Fruit fly (Drosophila melanogaster) whole organism, embryonic: ENCODE data around the gene RhoGAP93B.

Experiments
- CG1024 ChIP-seq: fragments of 200-800 bp; sonication (Bioruptor generic); IDR thresholded peaks from 2 replicates; pipeline ENCODE4 v1.3.6; 2022; ENCODE audit warnings: missing biosample characterization, missing genetic modification characterization
- CG13123 ChIP-seq: fragments of 200-800 bp; sonication (Bioruptor generic); optimal IDR thresholded peaks from 2 replicates; lab custom pipeline; 2016; ENCODE audit warnings: missing biosample characterization, missing genetic modification characterization
- CG14667 ChIP-seq: fragments of 200-800 bp; sonication (Bioruptor generic); IDR thresholded peaks from 2 replicates; pipeline ENCODE4 v1.3.6; 2022; ENCODE audit warnings: missing biosample characterization, missing genetic modification characterization
- CG1647 ChIP-seq: fragments of 200-800 bp; sonication (Bioruptor generic); optimal IDR thresholded peaks from 3 replicates; lab custom pipeline; 2016; ENCODE audit warnings: missing biosample characterization, missing genetic modification characterization
- CG16813 ChIP-seq: fragments of 200-800 bp; sonication (Bioruptor generic); IDR thresholded peaks from 3 replicates; pipeline ENCODE4 v1.3.6; 2022; ENCODE audit warnings: missing biosample characterization, missing genetic modification characterization; ENCODE audit not compliant: partially characterized antibody
- CG17359 ChIP-seq: fragments of 200-800 bp; sonication (Bioruptor generic); optimal IDR thresholded peaks from 3 replicates; lab custom pipeline; 2018; ENCODE audit warnings: missing biosample characterization, mild to moderate bottlenecking, missing genetic modification characterization, moderate library complexity
- CG17385 ChIP-seq: fragments of 200-800 bp; sonication (Bioruptor generic); optimal IDR thresholded peaks from 3 replicates; lab custom pipeline; 2018; ENCODE audit warnings: missing biosample characterization, mild to moderate bottlenecking, missing genetic modification characterization
- CG17568 ChIP-seq: fragments of 200-800 bp; sonication (Bioruptor generic); optimal IDR thresholded peaks from 2 replicates; lab custom pipeline; 2018; ENCODE audit warnings: missing biosample characterization, mild to moderate bottlenecking, missing genetic modification characterization, moderate library complexity
- CG18011 ChIP-seq: fragments of 200-800 bp; sonication (Bioruptor generic); optimal IDR thresholded peaks from 2 replicates; lab custom pipeline; 2017; ENCODE audit warnings: missing biosample characterization, missing genetic modification characterization, mild to moderate bottlenecking, moderate library complexity, missing genotype
- CG18764 ChIP-seq: fragments of 200-800 bp; sonication (Bioruptor generic); optimal IDR thresholded peaks from 3 replicates; lab custom pipeline; 2016; ENCODE audit warnings: missing biosample characterization, missing genetic modification characterization
- CG2889 ChIP-seq: fragments of 200-800 bp; sonication (Bioruptor generic); IDR thresholded peaks from 3 replicates; pipeline ENCODE4 v1.3.6; 2022; ENCODE audit warnings: missing biosample characterization, missing genetic modification characterization
- CG3281 ChIP-seq: fragments of 200-800 bp; sonication (Bioruptor generic); optimal IDR thresholded peaks from 3 replicates; lab custom pipeline; 2017; ENCODE audit warnings: missing biosample characterization, mild to moderate bottlenecking, missing genetic modification characterization
- CG3995 ChIP-seq: fragments of 200-800 bp; sonication (Bioruptor generic); optimal IDR thresholded peaks from 3 replicates; lab custom pipeline; 2016; ENCODE audit warnings: missing biosample characterization, missing genetic modification characterization
- CG42726 ChIP-seq: fragments of 200-800 bp; sonication (Bioruptor generic); IDR thresholded peaks from 2 replicates; pipeline ENCODE4 v1.3.6; 2022; ENCODE audit warnings: missing biosample characterization, missing genetic modification characterization; ENCODE audit not compliant: partially characterized antibody
- CG5180 ChIP-seq: fragments of 200-800 bp; sonication (Bioruptor generic); optimal IDR thresholded peaks from 3 replicates; lab custom pipeline; 2017; ENCODE audit warnings: missing biosample characterization, missing genetic modification characterization, mild to moderate bottlenecking, moderate library complexity, missing genetic modification reagents
- CG6654 ChIP-seq: fragments of 200-800 bp; sonication (Bioruptor generic); optimal IDR thresholded peaks from 2 replicates; lab custom pipeline; 2017; ENCODE audit warnings: missing biosample characterization, mild to moderate bottlenecking, missing genetic modification characterization
- CG6689 ChIP-seq: fragments of 200-800 bp; sonication (Bioruptor generic); IDR thresholded peaks from 2 replicates; pipeline ENCODE4 v1.3.6; 2022; ENCODE audit warnings: missing biosample characterization, missing genetic modification characterization
- CG6854 ChIP-seq: fragments of 200-800 bp; sonication (Bioruptor generic); optimal IDR thresholded peaks from 3 replicates; lab custom pipeline; 2017; ENCODE audit warnings: missing biosample characterization, mild to moderate bottlenecking, missing genetic modification characterization
- CG8290 ChIP-seq, 3 experiments: fragments of 200-800 bp; sonication (Bioruptor generic); optimal IDR thresholded peaks; 2 replicates each; lab custom pipeline; 2016 to 2019; ENCODE audit warnings: missing biosample characterization in 3 of 3, missing genetic modification characterization in 3 of 3, mild to moderate bottlenecking in 2 of 3, moderate library complexity in 1 of 3
- Eip74EF ChIP-seq, 2 experiments: fragments of 200-800 bp in 1 of 2; fragments of >200 bp in 1 of 2; sonication (Bioruptor generic) in 1 of 2; optimal IDR thresholded peaks; 2 replicates each; lab custom pipeline; 2017 to 2019; ENCODE audit warnings: missing biosample characterization in 2 of 2, missing genetic modification characterization in 2 of 2, mild to moderate bottlenecking in 1 of 2, moderate library complexity in 1 of 2
- GATAe ChIP-seq: fragments of 200-800 bp; sonication (Bioruptor generic); conservative IDR thresholded peaks from 2 replicates; pipeline ENCODE4 v1.3.6; 2022; ENCODE audit warnings: missing biosample characterization, missing genetic modification characterization
- HLH54F ChIP-seq: fragments of 200-800 bp; sonication (Bioruptor generic); optimal IDR thresholded peaks from 3 replicates; lab custom pipeline; 2016; ENCODE audit warnings: missing biosample characterization, missing genetic modification characterization
- HLHmδ ChIP-seq: fragments of 200-800 bp; sonication (Bioruptor generic); optimal IDR thresholded peaks from 2 replicates; lab custom pipeline; 2018; ENCODE audit warnings: missing biosample characterization, mild to moderate bottlenecking, missing genetic modification characterization, moderate library complexity
- Lhr ChIP-seq: fragments of 200-800 bp; sonication (Bioruptor generic); optimal IDR thresholded peaks from 3 replicates; lab custom pipeline; 2017; ENCODE audit warnings: mild to moderate bottlenecking, missing biosample characterization, missing genetic modification reagents, missing genetic modification characterization
- Pdp1 ChIP-seq, 2 experiments: fragments of 200-800 bp; sonication (Bioruptor generic); optimal IDR thresholded peaks; 3 replicates each; lab custom pipeline; 2016; ENCODE audit warnings: missing biosample characterization in 2 of 2, missing genetic modification characterization in 2 of 2, mild to moderate bottlenecking in 1 of 2, moderate library complexity in 1 of 2
- Scr ChIP-seq: fragments of 200-800 bp; sonication (Bioruptor generic); IDR thresholded peaks from 2 replicates; pipeline ENCODE4 v1.3.6; 2022; ENCODE audit warnings: missing biosample characterization, missing genetic modification characterization; ENCODE audit not compliant: partially characterized antibody
- Spps ChIP-seq: fragments of 200-800 bp; sonication (Bioruptor generic); optimal IDR thresholded peaks from 2 replicates; lab custom pipeline; 2018; ENCODE audit warnings: missing biosample characterization, mild to moderate bottlenecking, missing genetic modification characterization
- YL-1 ChIP-seq: fragments of 200-800 bp; sonication (Bioruptor generic); optimal IDR thresholded peaks from 3 replicates; lab custom pipeline; 2017; ENCODE audit warnings: missing biosample characterization, mild to moderate bottlenecking, missing genetic modification characterization
- ash1 ChIP-seq: fragments of 200-800 bp; sonication (Bioruptor generic); optimal IDR thresholded peaks from 2 replicates; lab custom pipeline; 2018; ENCODE audit warnings: missing biosample characterization, mild to moderate bottlenecking, missing genetic modification characterization
- ato ChIP-seq: fragments of 200-800 bp; sonication (Bioruptor generic); IDR thresholded peaks from 2 replicates; pipeline ENCODE4 v1.3.6; 2022; ENCODE audit warnings: missing biosample characterization, missing genetic modification characterization; ENCODE audit not compliant: partially characterized antibody
- bab2 ChIP-seq: fragments of 200-800 bp; sonication (Bioruptor generic); optimal IDR thresholded peaks from 2 replicates; lab custom pipeline; 2016; ENCODE audit warnings: missing biosample characterization, missing genetic modification characterization
- dati ChIP-seq: fragments of 200-800 bp; sonication (Bioruptor generic); IDR thresholded peaks from 2 replicates; pipeline ENCODE4 v1.3.6; 2022; ENCODE audit warnings: missing biosample characterization, missing genetic modification characterization
- esg ChIP-seq: fragments of 200-800 bp; sonication (Bioruptor generic); conservative IDR thresholded peaks from 2 replicates; pipeline ENCODE4 v1.3.6; 2022; ENCODE audit warnings: missing biosample characterization, missing genetic modification characterization
- eve ChIP-seq, 2 experiments: fragments of >200 bp; optimal IDR thresholded peaks; 2 replicates each; lab custom pipeline; 2017; ENCODE audit warnings: missing biosample characterization in 2 of 2, missing genetic modification characterization in 2 of 2
- grn ChIP-seq: fragments of 200-800 bp; sonication (Bioruptor generic); optimal IDR thresholded peaks from 3 replicates; lab custom pipeline; 2017; ENCODE audit warnings: missing biosample characterization, missing genetic modification characterization
- her ChIP-seq: fragments of 200-800 bp; sonication (Bioruptor generic); optimal IDR thresholded peaks from 2 replicates; lab custom pipeline; 2016; ENCODE audit warnings: missing biosample characterization, missing genetic modification characterization
- jumu ChIP-seq: fragments of 200-800 bp; sonication (Bioruptor generic); optimal IDR thresholded peaks from 3 replicates; lab custom pipeline; 2016; ENCODE audit warnings: missing biosample characterization, missing genetic modification characterization
- lab ChIP-seq: fragments of 200-800 bp; sonication (Bioruptor generic); optimal IDR thresholded peaks from 3 replicates; lab custom pipeline; 2017; ENCODE audit warnings: missing biosample characterization, missing genetic modification characterization, mild to moderate bottlenecking, moderate library complexity, missing genetic modification reagents
- nerfin-1 ChIP-seq: fragments of 200-800 bp; sonication (Bioruptor generic); optimal IDR thresholded peaks from 3 replicates; lab custom pipeline; 2019; ENCODE audit warnings: missing biosample characterization, mild to moderate bottlenecking, missing genetic modification characterization, moderate library complexity
- pita ChIP-seq: fragments of 200-800 bp; sonication (Bioruptor generic); optimal IDR thresholded peaks from 2 replicates; lab custom pipeline; 2017; ENCODE audit warnings: missing biosample characterization, mild to moderate bottlenecking, missing genetic modification characterization
- pros ChIP-seq: fragments of 200-800 bp; sonication (Bioruptor generic); optimal IDR thresholded peaks from 3 replicates; lab custom pipeline; 2019; ENCODE audit warnings: missing biosample characterization, mild to moderate bottlenecking, missing genetic modification characterization, moderate library complexity
- slp2 ChIP-seq: fragments of 200-800 bp; sonication (Bioruptor generic); optimal IDR thresholded peaks from 2 replicates; lab custom pipeline; 2016; ENCODE audit warnings: missing biosample characterization, missing genetic modification characterization
- sr ChIP-seq: fragments of 200-800 bp; sonication (Bioruptor generic); IDR thresholded peaks from 3 replicates; pipeline ENCODE4 v1.3.6; 2022; ENCODE audit warnings: missing biosample characterization, missing genetic modification characterization
- sug ChIP-seq: fragments of 200-800 bp; optimal IDR thresholded peaks from 2 replicates; lab custom pipeline; 2019; ENCODE audit warnings: missing biosample characterization, mild to moderate bottlenecking, missing genetic modification characterization, moderate library complexity
- tio ChIP-seq: fragments of 200-800 bp; sonication (Bioruptor generic); optimal IDR thresholded peaks from 2 replicates; lab custom pipeline; 2017; ENCODE audit warnings: missing biosample characterization, missing genetic modification characterization, inconsistent platforms
- tll ChIP-seq, 2 experiments: fragments of 200-800 bp in 1 of 2; fragments of >200 bp in 1 of 2; sonication (Bioruptor generic) in 1 of 2; optimal IDR thresholded peaks; 2 replicates each; lab custom pipeline; 2017 to 2019; ENCODE audit warnings: missing biosample characterization in 2 of 2, missing genetic modification characterization in 2 of 2, mild to moderate bottlenecking in 1 of 2, moderate library complexity in 1 of 2
- zen ChIP-seq: fragments of 200-800 bp; sonication (Bioruptor generic); optimal IDR thresholded peaks from 3 replicates; lab custom pipeline; 2018; ENCODE audit warnings: missing biosample characterization, mild to moderate bottlenecking, missing genetic modification characterization, moderate library complexity
- zf30C ChIP-seq: fragments of 200-800 bp; sonication (Bioruptor generic); optimal IDR thresholded peaks from 3 replicates; lab custom pipeline; 2018; ENCODE audit warnings: missing biosample characterization, mild to moderate bottlenecking, missing genetic modification characterization

Gene RhoGAP93B

dm6 chr3R:21138220-21138754 is 40.7 kb upstream of the RhoGAP93B start, which contains the start of gene meigo (continued):
- TF ChIP-seq CG6689 (GFP tag; lab: Robert Waterston, UW) (peak; percentile 60; the same call in 1 of the 2 replicates), CG6654 (GFP tag; lab: Kevin White, UChicago) (no peak), CG18011 (GFP tag; lab: Kevin White, UChicago) (peak; percentile 54), tio (GFP tag; lab: Kevin White, UChicago) (no peak), CG17359 (tag; lab: Kevin White, UChicago) (peak; percentile 56), GATAe (peak; percentile 48), her (GFP tag; lab: Kevin White, UChicago) (no peak), Pdp1 (GFP tag; optimal IDR thresholded peaks at IDR 0.05; lab: Kevin White, UChicago) (peak in 1 of 2 experiments; percentile 65), CG3995 (GFP tag; lab: Kevin White, UChicago) (peak; percentile 89), pros (GFP tag; lab: Kevin White, UChicago) (no peak), YL-1 (peak; percentile 90), grn (GFP tag; lab: Kevin White, UChicago) (peak; percentile 99), lab (GFP tag; lab: Kevin White, UChicago) (no peak), Spps (tag; lab: Kevin White, UChicago) (peak; percentile 4), esg (peak; percentile 62), CG16813 (GFP tag; lab: Robert Waterston, UW) (no peak), zen (peak; percentile 75), CG2889 (GFP tag; lab: Robert Waterston, UW) (no peak), eve (GFP tag; optimal IDR thresholded peaks at IDR 0.05; lab: Kevin White, UChicago) (no peak), sr (peak; percentile 97), dati (GFP tag; lab: Robert Waterston, UW) (no peak), ato (GFP tag; lab: Robert Waterston, UW) (no peak), CG1024 (no peak), ash1 (GFP tag; lab: Kevin White, UChicago) (no peak), CG18764 (peak; percentile 58), Lhr (peak; percentile 46), CG5180 (GFP tag; lab: Kevin White, UChicago) (no peak), CG1647 (peak; percentile 2), Eip74EF (GFP tag; optimal IDR thresholded peaks at IDR 0.05; lab: Kevin White, UChicago) (no peak), CG8290 (GFP tag; optimal IDR thresholded peaks at IDR 0.05; lab: Kevin White, UChicago) (no peak), CG8290 (tag; optimal IDR thresholded peaks at IDR 0.05; lab: Kevin White, UChicago) (no peak), CG3281 (GFP tag; lab: Kevin White, UChicago) (peak; percentile 84), CG17568 (GFP tag; lab: Kevin White, UChicago) (no peak), pita (GFP tag; lab: Kevin White, UChicago) (no peak), slp2 (GFP tag; lab: Kevin White, UChicago) (peak; percentile 3), CG14667 (GFP tag; lab: Robert Waterston, UW) (peak; percentile 50; the same call in 1 of the 2 replicates), tll (GFP tag; optimal IDR thresholded peaks at IDR 0.05; lab: Kevin White, UChicago) (peak; percentile 31 to 56), bab2 (GFP tag; lab: Kevin White, UChicago) (peak; percentile 33), jumu (GFP tag; lab: Kevin White, UChicago) (peak; percentile 40), CG17385 (GFP tag; lab: Kevin White, UChicago) (no peak), nerfin-1 (tag; lab: Kevin White, UChicago) (peak; percentile 74), CG42726 (GFP tag; lab: Robert Waterston, UW) (no peak), Scr (GFP tag; lab: Robert Waterston, UW) (0 out of 2 replicates have a peak, but pooled peaks have one; percentile 18), HLHmδ (no peak), CG13123 (GFP tag; lab: Kevin White, UChicago) (peak; percentile 44), HLH54F (GFP tag; lab: Kevin White, UChicago) (peak; percentile 73), sug (peak; percentile 90), CG6854 (GFP tag; lab: Kevin White, UChicago) (no peak), zf30C (no peak)
